Worm (Caenorhabditis elegans) whole organism, L1 larva: Measurements from ENCODE around the gene C31H2.4.

Source experiments
- C16A3.4 ChIP-seq: fragments of 150-350 bp; optimal IDR thresholded peaks from 2 replicates; lab custom pipeline; 2014; ENCODE audit warnings: missing biosample characterization, missing genetic modification characterization
- C34B4.2 ChIP-seq: sonication (generic microtip); optimal IDR thresholded peaks from 2 replicates; lab custom pipeline; 2017; ENCODE audit warnings: mild to moderate bottlenecking, missing genetic modification characterization, missing compliant biosample characterization
- F16B12.6 ChIP-seq: fragments of 150-350 bp; optimal IDR thresholded peaks from 2 replicates; lab custom pipeline; 2014; ENCODE audit warnings: missing biosample characterization, missing genetic modification characterization
- aly-2 ChIP-seq: fragments of 150-350 bp; optimal IDR thresholded peaks from 2 replicates; lab custom pipeline; 2014; ENCODE audit warnings: missing biosample characterization, missing genetic modification characterization
- blmp-1 ChIP-seq: fragments of 150-350 bp; optimal IDR thresholded peaks from 2 replicates; lab custom pipeline; 2014; ENCODE audit warnings: missing biosample characterization, missing genetic modification characterization
- ceh-63 ChIP-seq: fragments of 200-800 bp; sonication (Bioruptor generic); optimal IDR thresholded peaks from 2 replicates; lab custom pipeline; 2018; ENCODE audit warnings: mild to moderate bottlenecking, missing genetic modification characterization, missing compliant biosample characterization
- ceh-82 ChIP-seq, 3 experiments: fragments of 150-350 bp in 1 of 3; sonication (generic microtip) in 2 of 3; optimal IDR thresholded peaks; 2 replicates each; lab custom pipeline; 2014 to 2017; ENCODE audit warnings: missing biosample characterization in 3 of 3, missing genetic modification characterization in 3 of 3
- ces-1 ChIP-seq: fragments of 150-350 bp; optimal IDR thresholded peaks from 2 replicates; lab custom pipeline; 2014; ENCODE audit warnings: missing biosample characterization, missing genetic modification reagents, missing genetic modification characterization
- dsc-1 ChIP-seq: sonication (generic microtip); optimal IDR thresholded peaks from 2 replicates; lab custom pipeline; 2016; ENCODE audit warnings: mild to moderate bottlenecking, missing genetic modification characterization, missing compliant biosample characterization
- egl-13 ChIP-seq: sonication (generic microtip); optimal IDR thresholded peaks from 2 replicates; lab custom pipeline; 2016; ENCODE audit warnings: missing genotype, missing genetic modification reagents, missing genetic modification characterization, missing compliant biosample characterization
- elt-2 ChIP-seq: sonication (generic microtip); optimal IDR thresholded peaks from 2 replicates; lab custom pipeline; 2016; ENCODE audit warnings: missing genetic modification characterization, mild to moderate bottlenecking, inconsistent platforms, missing compliant biosample characterization, missing genetic modification reagents
- fkh-4 ChIP-seq: sonication (generic microtip); optimal IDR thresholded peaks from 2 replicates; lab custom pipeline; 2016; ENCODE audit warnings: missing compliant biosample characterization, missing genetic modification characterization, borderline replicate concordance
- isw-1 ChIP-seq: fragments of 200-800 bp; sonication (Bioruptor generic); IDR thresholded peaks from 2 replicates; pipeline ENCODE4 v1.3.6; 2022; ENCODE audit warnings: missing genetic modification characterization, missing compliant biosample characterization
- lin-14 ChIP-seq: fragments of 200-800 bp; sonication (Bioruptor generic); optimal IDR thresholded peaks from 2 replicates; lab custom pipeline; 2018; ENCODE audit warnings: mild to moderate bottlenecking, missing genetic modification characterization, moderate library complexity, missing compliant biosample characterization
- lin-39 ChIP-seq: fragments of 150-350 bp; optimal IDR thresholded peaks from 2 replicates; lab custom pipeline; 2014; ENCODE audit warnings: missing biosample characterization, missing genetic modification reagents, missing genetic modification characterization
- lir-3 ChIP-seq: sonication (generic microtip); optimal IDR thresholded peaks from 2 replicates; lab custom pipeline; 2016; ENCODE audit warnings: mild to moderate bottlenecking, missing genetic modification characterization, moderate library complexity, missing compliant biosample characterization; ENCODE audit not compliant: poor library complexity
- lsy-2 ChIP-seq, 2 experiments: fragments of 150-350 bp; optimal IDR thresholded peaks; 2 replicates each; lab custom pipeline; 2014; ENCODE audit warnings: missing biosample characterization in 2 of 2, missing genetic modification characterization in 2 of 2
- mdl-1 ChIP-seq, 2 experiments: fragments of 150-350 bp; optimal IDR thresholded peaks; 2 replicates each; lab custom pipeline; 2014 to 2017; ENCODE audit warnings: missing biosample characterization in 2 of 2, missing genetic modification characterization in 2 of 2, inconsistent platforms in 1 of 2
- nhr-20 ChIP-seq: sonication (generic microtip); optimal IDR thresholded peaks from 2 replicates; lab custom pipeline; 2016; ENCODE audit warnings: mild to moderate bottlenecking, missing genetic modification characterization, missing compliant biosample characterization
- nhr-237 ChIP-seq: fragments of 150-350 bp; optimal IDR thresholded peaks from 2 replicates; lab custom pipeline; 2014; ENCODE audit warnings: missing biosample characterization, missing genetic modification characterization
- nhr-28 ChIP-seq: fragments of 150-350 bp; optimal IDR thresholded peaks from 2 replicates; lab custom pipeline; 2014; ENCODE audit warnings: missing biosample characterization, missing genetic modification characterization
- nhr-71 ChIP-seq: sonication (generic microtip); optimal IDR thresholded peaks from 2 replicates; lab custom pipeline; 2016; ENCODE audit warnings: mild to moderate bottlenecking, missing genetic modification characterization, moderate library complexity, missing compliant biosample characterization
- nhr-76 ChIP-seq: sonication (generic microtip); optimal IDR thresholded peaks from 2 replicates; lab custom pipeline; 2017; ENCODE audit warnings: missing biosample characterization, missing genetic modification characterization
- nhr-77 ChIP-seq: fragments of 150-350 bp; optimal IDR thresholded peaks from 2 replicates; lab custom pipeline; 2014; ENCODE audit warnings: missing biosample characterization, missing genetic modification characterization
- pag-3 ChIP-seq: sonication (generic microtip); optimal IDR thresholded peaks from 2 replicates; lab custom pipeline; 2017; ENCODE audit warnings: missing genetic modification characterization, mild to moderate bottlenecking, missing compliant biosample characterization, antibody characterized with exemption, borderline replicate concordance; ENCODE audit not compliant: insufficient read depth
- pqm-1 ChIP-seq: sonication (generic microtip); optimal IDR thresholded peaks from 3 replicates; lab custom pipeline; 2017; ENCODE audit warnings: missing biosample characterization, missing genetic modification characterization
- rnt-1 ChIP-seq: sonication (generic microtip); optimal IDR thresholded peaks from 2 replicates; lab custom pipeline; 2016; ENCODE audit warnings: mild to moderate bottlenecking, missing genetic modification characterization, moderate library complexity, missing compliant biosample characterization
- skn-1 ChIP-seq: fragments of 150-350 bp; optimal IDR thresholded peaks from 2 replicates; lab custom pipeline; 2014; ENCODE audit warnings: missing biosample characterization, missing genetic modification characterization
- snpc-4 ChIP-seq: fragments of 150-350 bp; optimal IDR thresholded peaks from 2 replicates; lab custom pipeline; 2014; ENCODE audit warnings: missing biosample characterization, missing genetic modification characterization
- snu-23 ChIP-seq: sonication (generic microtip); optimal IDR thresholded peaks from 2 replicates; lab custom pipeline; 2016; ENCODE audit warnings: missing genetic modification characterization, missing compliant biosample characterization
- sox-4 ChIP-seq: sonication (generic microtip); optimal IDR thresholded peaks from 2 replicates; lab custom pipeline; 2016; ENCODE audit warnings: missing genetic modification characterization, missing compliant biosample characterization
- sptf-1 ChIP-seq: fragments of 150-350 bp; optimal IDR thresholded peaks from 2 replicates; lab custom pipeline; 2014; ENCODE audit warnings: missing biosample characterization, missing genetic modification characterization
- sup-37 ChIP-seq: fragments of 200-800 bp; sonication (Bioruptor generic); optimal IDR thresholded peaks from 2 replicates; lab custom pipeline; 2018; ENCODE audit warnings: mild to moderate bottlenecking, missing genetic modification characterization, missing compliant biosample characterization
- tbx-2 ChIP-seq: sonication (generic microtip); optimal IDR thresholded peaks from 2 replicates; lab custom pipeline; 2016; ENCODE audit warnings: missing genetic modification characterization, missing compliant biosample characterization
- unc-130 ChIP-seq: fragments of 150-350 bp; optimal IDR thresholded peaks from 2 replicates; lab custom pipeline; 2017; ENCODE audit warnings: missing biosample characterization, missing genetic modification characterization, inconsistent platforms
- unc-62 ChIP-seq: fragments of 150-350 bp; optimal IDR thresholded peaks from 2 replicates; lab custom pipeline; 2014; ENCODE audit warnings: missing biosample characterization, missing genetic modification reagents, missing genetic modification characterization
- unc-86 ChIP-seq: sonication (generic microtip); optimal IDR thresholded peaks from 2 replicates; lab custom pipeline; 2016; ENCODE audit warnings: missing genetic modification characterization, missing compliant biosample characterization
- vab-15 ChIP-seq: sonication (generic microtip); optimal IDR thresholded peaks from 2 replicates; lab custom pipeline; 2017; ENCODE audit warnings: missing genotype, mild to moderate bottlenecking, missing genetic modification characterization, missing compliant biosample characterization
- ztf-11 ChIP-seq, 2 experiments: sonication (generic microtip); optimal IDR thresholded peaks; 2 replicates each; lab custom pipeline; 2016 to 2017; ENCODE audit warnings: missing genetic modification characterization in 2 of 2, missing biosample characterization in 1 of 2, missing compliant biosample characterization in 1 of 2
- ztf-4 ChIP-seq: fragments of 150-350 bp; optimal IDR thresholded peaks from 2 replicates; lab custom pipeline; 2014; ENCODE audit warnings: missing biosample characterization, missing genetic modification characterization

C31H2.4 gene

ce11 chrX:5207819-5208218 is 48.4 kb upstream of the C31H2.4 start:
- TF ChIP-seq C16A3.4 (no peak), lsy-2 (tag; optimal IDR thresholded peaks at IDR 0.05; lab: Kevin White, UChicago) (peak in 1 of 2 experiments; percentile 2), nhr-20 (tag; lab: Kevin White, UChicago) (peak; percentile 9)
- TF ChIP-seq, all 84 proteins: peak for 2

- TF ChIP-seq nhr-20 (tag; lab: Kevin White, UChicago) (no peak), ceh-82 (tag; optimal IDR thresholded peaks at IDR 0.05; lab: Kevin White, UChicago) (peak in 1 of 3 experiments; percentile 17), nhr-28 (tag; lab: Kevin White, UChicago) (no peak), nhr-71 (tag; lab: Kevin White, UChicago) (peak; percentile 1), sox-4 (no peak), ztf-4 (no peak), lin-14 (GFP tag; lab: Kevin White, UChicago) (peak; percentile 45), pqm-1 (no peak), rnt-1 (tag; lab: Kevin White, UChicago) (peak; percentile 58), snu-23 (GFP tag; lab: Kevin White, UChicago) (peak; percentile 9), nhr-76 (no peak), sptf-1 (tag; lab: Kevin White, UChicago) (no peak), sup-37 (no peak)
Observed at ce11 chrX:5205561-5205960, 46.1 kb upstream of the C31H2.4 start, which contains the start of gene H28G03.2. H28G03.2 (plus strand) TSS chrX:5205760.

ce11 chrX:5202923-5203322 is 43.5 kb upstream of the C31H2.4 start:
- no peak for TF ChIP-seq egl-13 (tag; lab: Kevin White, UChicago)
- TF ChIP-seq nhr-237 (tag; lab: Kevin White, UChicago), result no peak
- no peak for TF ChIP-seq dsc-1 (tag; lab: Kevin White, UChicago)
- TF ChIP-seq nhr-20 (tag; lab: Kevin White, UChicago), result no peak
- no peak for TF ChIP-seq C34B4.2 (tag; lab: Kevin White, UChicago)
- no peak for TF ChIP-seq lir-3 (tag; lab: Kevin White, UChicago)
- TF ChIP-seq aly-2, result no peak
- TF ChIP-seq F16B12.6, result no peak
- no peak for TF ChIP-seq snpc-4 (tag; lab: Kevin White, UChicago)
- TF ChIP-seq ztf-4, result no peak
- no peak for TF ChIP-seq vab-15 (tag; lab: Kevin White, UChicago)

ce11 chrX:5202399-5202798 is 42.9 kb upstream of the C31H2.4 start:
- TF ChIP-seq ztf-11 (tag; optimal IDR thresholded peaks at IDR 0.05; lab: Kevin White, UChicago) (no peak), elt-2 (tag; lab: Kevin White, UChicago) (peak; percentile 38), fkh-4 (tag; lab: Kevin White, UChicago) (no peak), unc-130 (tag; lab: Kevin White, UChicago) (no peak), ceh-63 (GFP tag; lab: Kevin White, UChicago) (no peak), nhr-77 (tag; lab: Kevin White, UChicago) (no peak), lin-39 (no peak)

ce11 chrX:5201860-5202259 is 42.4 kb upstream of the C31H2.4 start:
- TF ChIP-seq mdl-1 (tag; optimal IDR thresholded peaks at IDR 0.05; lab: Kevin White, UChicago), result no peak
- no peak for TF ChIP-seq ceh-63 (GFP tag; lab: Kevin White, UChicago)
- TF ChIP-seq unc-62 (GFP tag; lab: Kevin White, UChicago), result no peak
- TF ChIP-seq skn-1 (tag; lab: Kevin White, UChicago), result no peak
- no peak for TF ChIP-seq tbx-2 (tag; lab: Kevin White, UChicago)
- no peak for TF ChIP-seq isw-1 (GFP tag; lab: Robert Waterston, UW)
- TF ChIP-seq lir-3 (tag; lab: Kevin White, UChicago), result no peak
- no peak for TF ChIP-seq unc-86 (tag; lab: Kevin White, UChicago)
- no peak for TF ChIP-seq ces-1 (GFP tag; lab: Kevin White, UChicago)
- no peak for TF ChIP-seq lsy-2 (tag; optimal IDR thresholded peaks at IDR 0.05; lab: Kevin White, UChicago)
- no peak for TF ChIP-seq pag-3
- no peak for TF ChIP-seq blmp-1 (tag; lab: Kevin White, UChicago)
- TF ChIP-seq F16B12.6, result no peak
- TF ChIP-seq, all 84 proteins: peak for 0
